Worm (Caenorhabditis elegans): ENCODE measurements around the gene oac-46.

DNA sequence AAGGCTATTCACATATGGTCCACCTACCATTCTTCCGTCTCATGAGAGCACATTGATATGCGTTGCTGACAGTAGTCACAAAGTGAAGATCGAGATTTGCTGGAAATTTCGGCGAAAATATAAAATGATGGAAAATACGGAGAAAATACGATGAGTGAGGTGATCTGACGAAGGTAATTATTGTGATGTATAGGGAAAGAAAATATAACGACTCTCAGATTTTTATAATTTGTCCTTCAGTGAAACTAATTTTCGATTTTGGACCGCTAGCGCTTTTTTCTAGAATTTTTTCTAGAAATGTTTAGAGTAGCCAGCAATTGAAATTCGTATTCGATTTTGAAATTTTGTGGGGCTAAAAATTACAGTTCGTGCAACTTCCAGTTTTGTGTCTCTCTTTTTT is 22.7 kb downstream of the oac-46 start, which contains the start of gene F46C5.2:
- no peak for TF ChIP-seq nhr-11 (tag; optimal IDR thresholded peaks at IDR 0.05)
- no peak for TF ChIP-seq R02D3.7 (tag; optimal IDR thresholded peaks at IDR 0.05)
- TF ChIP-seq Y55F3AM.14 (GFP tag; optimal IDR thresholded peaks at IDR 0.05) = no peak
- no peak for TF ChIP-seq lin-39 (tag; optimal IDR thresholded peaks at IDR 0.05)
- no peak for TF ChIP-seq ztf-11 (tag; optimal IDR thresholded peaks at IDR 0.05)
- TF ChIP-seq ceh-16 (tag; optimal IDR thresholded peaks at IDR 0.05) = no peak
- no peak for TF ChIP-seq snpc-4 (tag; optimal IDR thresholded peaks at IDR 0.05)
- TF ChIP-seq blmp-1 (tag; optimal IDR thresholded peaks at IDR 0.05; ENCODE audit: insufficient read depth) = no peak
- no peak for TF ChIP-seq sma-9 (GFP tag; optimal IDR thresholded peaks at IDR 0.05)
- no peak for TF ChIP-seq sma-9 (tag; optimal IDR thresholded peaks at IDR 0.05)
- no peak for TF ChIP-seq nhr-77 (tag; optimal IDR thresholded peaks at IDR 0.05)
- TF ChIP-seq egl-27 (tag; optimal IDR thresholded peaks at IDR 0.05) = no peak
- no peak for TF ChIP-seq ceh-82 (tag; optimal IDR thresholded peaks at IDR 0.05)
- no peak for TF ChIP-seq gmeb-1 (tag; optimal IDR thresholded peaks at IDR 0.05)
- no peak for TF ChIP-seq mab-5 (tag; optimal IDR thresholded peaks at IDR 0.05)

Data from whole organism, L2 larva.